Fruit fly (Drosophila melanogaster) whole organism, larva: ENCODE results near the gene Pi3K21B.

Experiments used
- noc ChIP-seq: fragments of 200-800 bp; sonication (Bioruptor generic); optimal IDR thresholded peaks from 3 replicates; lab custom pipeline; 2019; ENCODE audit warnings: missing biosample characterization, mild to moderate bottlenecking, missing genetic modification characterization, moderate library complexity

Pi3K21B gene

DNA sequence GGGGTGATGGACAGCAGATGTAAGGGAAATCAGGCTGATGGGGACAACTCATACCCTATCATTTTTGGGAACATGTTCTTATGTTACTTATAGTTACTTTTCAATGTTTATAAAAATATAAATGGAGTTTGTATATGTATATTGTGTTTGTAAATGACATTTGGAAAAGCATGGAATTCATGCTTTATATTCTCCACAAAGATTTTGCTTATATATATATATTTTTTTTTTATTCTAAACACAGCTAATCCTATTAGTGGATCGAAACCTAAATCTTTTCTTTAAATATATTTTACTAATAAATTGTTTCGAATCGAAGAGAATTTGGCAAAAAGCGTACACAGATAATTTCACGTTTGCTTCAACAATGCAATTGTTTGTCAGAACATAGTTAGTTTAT is 8.6 kb upstream of the Pi3K21B start, which contains the start of gene Amnionless:
Amnionless (minus strand) TSS at position 101 of the 400 bp plus-strand sequence.
- TF ChIP-seq noc = no peak

DNA sequence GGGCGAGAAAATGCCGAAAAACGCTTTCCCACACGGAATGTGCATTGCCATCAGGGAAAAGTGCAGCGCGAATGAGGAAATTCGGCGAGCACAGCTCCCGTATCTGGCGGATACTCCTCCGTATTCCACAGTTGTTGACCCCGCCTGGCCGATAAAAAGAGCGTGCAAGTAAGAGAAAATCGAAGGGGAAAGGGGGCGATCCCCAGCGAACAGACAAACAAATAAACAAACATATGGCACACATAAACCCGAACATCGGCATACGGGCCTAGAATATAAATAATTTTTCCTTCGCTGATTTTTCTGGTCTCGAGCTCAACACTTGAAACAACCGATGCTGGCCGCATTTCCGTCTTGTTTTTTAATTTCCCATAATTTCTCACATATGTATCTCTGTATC is 7.3 kb upstream of the Pi3K21B start:
- no peak for TF ChIP-seq noc

DNA sequence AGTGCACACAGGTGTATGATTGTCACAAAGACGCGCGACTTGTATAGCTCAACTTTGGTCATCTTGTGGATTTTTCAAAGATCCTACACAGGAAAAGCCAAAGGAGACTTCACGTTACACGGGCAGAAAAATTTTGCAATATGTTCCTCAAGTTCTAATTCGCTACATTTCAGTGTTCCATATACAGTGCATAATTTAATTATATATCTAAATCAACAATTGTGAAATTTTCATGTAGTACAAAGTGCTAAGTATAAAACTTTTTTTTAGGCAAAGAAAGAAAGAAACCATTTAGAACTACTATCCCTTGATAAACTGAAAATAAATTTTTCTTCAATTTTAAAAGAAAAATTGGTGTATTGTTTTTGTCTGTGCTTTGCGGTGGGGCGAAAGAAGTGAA is 6.7 kb upstream of the Pi3K21B start:
- TF ChIP-seq noc = no peak

DNA sequence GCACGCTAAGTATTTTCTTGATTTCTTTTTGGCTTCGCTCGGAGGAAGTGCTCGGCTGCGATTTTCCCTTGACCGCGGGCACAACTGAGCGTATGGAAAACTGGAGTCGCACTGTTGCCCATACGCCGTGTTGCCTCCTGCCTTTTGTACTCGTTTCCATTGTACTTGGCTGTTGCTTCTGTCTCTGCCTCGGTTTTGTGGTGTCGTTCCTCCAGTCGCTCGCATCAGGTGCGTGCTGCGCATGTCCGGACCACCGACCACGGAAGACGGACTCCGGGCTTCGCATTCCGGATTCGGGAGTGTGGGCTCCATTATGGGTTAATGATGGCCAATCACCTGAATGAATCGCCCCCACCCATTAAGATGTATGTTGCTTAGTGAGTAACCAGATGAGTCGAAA is 6.0 kb upstream of the Pi3K21B start, which contains the start of gene CG3625:
CG3625 (minus strand) TSS at position 139 of the 400 bp plus-strand sequence.
- TF ChIP-seq noc = no peak

DNA sequence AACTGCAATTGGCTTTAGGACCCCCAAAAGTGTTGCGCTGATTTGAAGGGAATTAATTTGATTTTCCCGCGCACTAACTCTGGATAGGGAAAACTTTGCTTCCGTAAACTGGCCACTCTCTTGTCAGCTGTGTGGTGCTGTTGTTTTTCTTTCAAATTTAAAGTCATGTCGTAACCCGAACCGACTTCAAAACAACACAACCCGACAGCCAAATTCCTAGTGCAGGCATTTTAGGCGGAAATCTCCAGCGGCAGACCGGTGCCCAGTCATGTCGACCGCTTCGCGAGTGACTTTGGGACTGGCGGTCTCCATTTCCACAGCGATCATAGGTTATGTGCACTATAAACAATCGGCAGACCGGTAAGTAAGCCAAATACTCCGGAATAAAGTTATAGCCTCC is 5.4 kb upstream of the Pi3K21B start, which contains the start of gene CG11562:
CG11562 (plus strand) TSS at position 119 of the 400 bp plus-strand sequence.
- TF ChIP-seq noc = no peak

DNA sequence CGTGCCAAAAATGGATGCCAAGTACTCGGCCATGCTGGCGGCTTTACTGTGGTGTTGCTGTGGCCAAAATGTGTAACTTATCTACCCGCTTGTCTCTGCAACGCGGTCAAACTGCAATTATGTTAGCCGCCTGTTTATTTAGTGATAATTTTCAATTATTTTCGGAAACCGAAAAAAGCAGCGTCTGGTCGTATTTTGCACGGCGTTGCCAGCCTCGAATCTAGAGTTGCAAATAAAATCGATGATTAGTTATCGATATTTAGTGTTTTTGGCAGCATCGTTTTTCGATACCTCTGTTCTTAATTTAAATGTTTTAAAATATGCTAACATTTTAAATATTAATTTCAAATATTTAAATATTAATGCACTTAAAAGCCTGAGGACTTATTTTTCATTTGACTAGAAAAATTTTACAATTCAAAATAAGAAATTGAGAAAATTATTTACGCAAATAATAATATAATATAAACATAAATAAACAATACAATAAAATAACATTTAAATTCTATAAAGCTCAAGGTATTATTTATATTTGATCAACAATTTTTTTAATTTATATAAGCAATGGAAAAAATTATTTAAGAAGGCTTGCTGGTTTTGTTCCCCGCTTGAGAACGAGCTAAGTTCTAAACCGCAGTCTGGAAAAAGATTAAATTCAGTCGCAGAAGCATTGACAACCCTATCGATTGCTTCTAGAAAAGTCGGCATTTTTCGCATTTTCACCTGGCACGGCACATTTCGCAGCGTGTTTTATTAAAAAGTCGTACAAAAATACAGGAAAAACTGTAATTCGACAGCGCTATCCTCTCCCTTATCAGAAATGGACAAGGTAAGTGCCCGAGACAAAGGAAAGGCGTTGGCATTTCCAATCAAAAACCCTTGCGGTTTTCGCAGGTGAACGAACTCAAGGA is 3.0 kb upstream of the Pi3K21B start, which contains the start of the genes U2af38 and Stip1:
U2af38 (minus strand) TSS at position 230 of the 911 bp plus-strand sequence.
Stip1 (plus strand) TSS at position 671 of the 911 bp plus-strand sequence.
- no peak for TF ChIP-seq noc

DNA sequence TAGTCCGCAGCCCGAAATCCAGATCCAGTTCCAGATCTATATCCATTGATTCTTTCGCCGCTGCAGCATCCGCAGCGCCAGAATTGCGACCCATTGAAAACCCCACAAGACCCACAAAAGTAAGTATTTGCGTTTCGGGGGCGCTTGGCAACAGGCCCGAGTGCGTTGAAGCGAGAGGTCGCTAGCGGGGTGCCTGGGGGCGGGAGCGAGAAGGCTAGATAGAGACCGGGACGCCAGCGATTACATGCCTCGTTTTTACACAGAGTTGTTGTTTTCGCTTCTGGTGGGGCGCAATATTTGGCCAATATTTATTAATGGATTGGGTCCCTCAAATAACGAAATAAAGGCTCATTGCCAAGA is 585 bp downstream of the Pi3K21B start:
- no peak for TF ChIP-seq noc

DNA sequence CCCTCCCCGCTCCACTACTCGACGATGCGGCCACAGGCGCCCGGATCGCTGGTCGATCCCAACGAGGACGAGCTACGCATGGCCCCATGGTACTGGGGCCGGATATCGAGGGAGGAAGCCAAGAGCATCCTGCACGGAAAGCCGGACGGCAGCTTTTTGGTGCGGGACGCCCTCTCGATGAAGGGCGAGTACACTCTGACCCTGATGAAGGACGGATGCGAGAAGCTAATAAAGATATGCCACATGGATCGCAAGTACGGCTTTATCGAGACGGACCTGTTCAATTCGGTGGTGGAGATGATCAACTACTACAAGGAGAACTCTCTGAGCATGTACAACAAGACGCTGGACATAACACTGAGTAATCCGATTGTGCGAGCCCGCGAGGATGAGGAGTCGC is 1.4 kb downstream of the Pi3K21B start:
- no peak for TF ChIP-seq noc

DNA sequence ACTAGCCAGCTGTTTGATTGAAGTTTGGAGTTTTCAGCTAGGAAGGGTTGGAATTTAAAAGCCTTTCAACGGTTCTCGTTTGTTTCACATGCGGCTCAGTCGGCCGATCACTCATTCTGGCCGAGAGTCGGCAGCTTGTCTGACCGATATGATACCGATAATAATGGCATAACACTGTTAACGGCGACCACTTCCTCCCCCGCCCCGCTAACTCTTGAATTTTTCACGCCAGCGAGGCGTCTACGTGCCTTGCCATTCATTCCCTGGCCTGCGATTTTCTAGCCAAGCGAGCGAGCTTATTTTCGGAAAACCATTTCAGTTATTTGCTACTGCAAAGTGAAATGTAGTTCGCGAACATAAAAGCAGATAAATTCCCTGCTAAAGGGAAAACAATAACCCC is 2.3 kb downstream of the Pi3K21B start:
- TF ChIP-seq noc = no peak

DNA sequence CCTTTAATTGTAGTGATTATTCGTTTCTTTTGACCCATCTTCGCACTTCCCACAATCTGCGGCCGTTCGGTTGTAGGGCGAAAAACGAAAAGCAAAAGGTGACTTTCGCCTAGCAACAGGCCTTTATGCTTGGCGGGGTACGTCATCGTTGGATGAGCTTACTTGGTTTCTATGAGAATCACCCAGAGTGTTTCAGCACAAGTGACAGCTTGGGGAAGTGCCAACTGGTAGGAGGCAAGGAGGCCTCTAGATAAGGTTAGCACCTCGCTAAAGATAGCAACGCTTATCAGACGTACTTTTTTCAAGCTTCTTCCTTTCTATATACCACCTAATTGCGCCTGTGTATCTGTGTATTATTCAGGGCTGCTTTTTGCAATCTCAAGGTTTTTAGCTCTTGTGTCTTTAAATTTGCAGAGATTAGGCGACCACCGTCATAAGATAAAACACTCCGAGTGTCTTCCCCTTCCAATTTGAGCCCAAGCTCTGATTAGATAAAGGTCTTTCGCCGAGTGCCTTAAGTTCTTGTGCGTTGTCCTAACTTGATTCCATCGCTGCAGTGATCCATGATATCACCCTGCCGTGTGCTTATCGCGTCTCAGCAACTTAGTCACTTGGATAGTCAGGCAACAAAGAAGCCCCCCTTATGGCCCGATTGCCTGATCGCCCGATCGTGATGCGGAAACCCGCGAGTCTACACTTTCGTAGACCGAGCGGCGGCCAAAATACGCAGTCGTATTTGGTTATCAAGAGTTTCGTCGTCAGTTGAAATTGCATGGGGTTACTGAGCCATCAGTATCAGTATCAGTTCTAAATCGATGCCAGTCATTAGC is 3.4 kb downstream of the Pi3K21B start:
- TF ChIP-seq noc = peak; percentile 66

DNA sequence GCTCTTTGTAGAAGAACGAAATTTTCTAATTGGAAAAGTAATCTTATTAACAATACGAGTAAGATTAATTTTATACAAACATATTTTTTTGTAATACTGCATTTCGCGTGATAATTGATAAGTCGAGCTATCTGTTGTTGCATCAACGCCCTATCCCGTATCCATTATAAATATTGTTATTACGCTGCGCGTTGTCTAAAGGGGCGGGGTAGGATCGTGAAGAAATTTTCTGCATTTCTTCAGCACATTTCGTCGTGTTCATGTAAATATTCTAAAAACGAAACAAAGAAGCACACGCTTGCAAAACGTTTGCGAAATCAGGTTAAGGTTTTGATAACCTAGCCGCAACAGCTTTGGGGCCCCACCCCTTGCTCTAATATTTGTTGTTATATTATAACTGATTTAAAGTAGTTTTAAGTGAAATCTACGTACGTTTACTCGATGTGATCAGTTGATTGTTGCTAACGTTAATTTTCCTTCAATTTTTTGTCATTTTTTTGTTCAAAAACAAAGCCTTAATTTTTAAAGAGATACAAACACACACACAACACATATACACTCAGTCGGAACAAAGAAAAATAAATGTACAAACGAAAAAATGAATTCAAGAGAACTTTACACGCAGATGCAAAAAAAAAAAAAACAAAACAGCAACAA is 5.8 kb downstream of the Pi3K21B start:
- no peak for TF ChIP-seq noc

DNA sequence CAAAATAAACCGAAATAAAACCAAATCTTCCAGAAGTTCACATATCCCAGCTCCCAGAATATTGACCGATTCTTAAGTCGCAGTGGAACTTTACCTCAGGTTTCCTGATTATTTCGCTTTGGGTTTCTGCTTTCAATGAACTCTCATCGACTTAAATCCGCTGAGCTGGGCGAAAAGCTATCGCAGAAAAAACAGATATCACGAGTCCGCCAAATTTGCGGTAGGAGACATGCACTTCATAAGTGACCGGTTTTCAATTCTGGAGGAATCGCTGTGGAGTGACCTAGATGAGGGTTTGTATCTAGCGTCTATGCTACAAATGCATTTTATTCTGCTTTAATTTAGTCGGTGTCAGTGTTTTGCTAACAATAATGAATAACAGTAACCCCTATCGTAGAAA is 7.5 kb downstream of the Pi3K21B start:
- no peak for TF ChIP-seq noc

DNA sequence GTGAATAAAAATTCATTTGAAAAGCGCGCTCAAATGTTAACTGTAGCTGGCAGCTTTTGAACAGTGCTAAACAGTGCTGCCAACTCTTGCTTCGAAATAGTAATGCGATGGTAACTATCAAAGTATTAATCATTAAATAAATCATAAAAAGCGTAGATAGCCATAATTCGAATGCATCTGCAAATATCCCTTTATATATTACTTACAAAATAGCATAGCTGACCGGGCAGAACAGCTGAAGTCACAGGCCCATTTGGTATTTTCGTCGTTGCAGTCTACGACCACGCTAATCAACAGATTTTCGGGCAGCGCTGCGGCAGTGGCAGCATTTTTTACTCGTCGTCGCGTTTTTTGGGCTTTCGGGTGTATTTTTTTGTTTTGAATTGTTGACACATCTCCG is 8.0 kb downstream of the Pi3K21B start, which contains the start of gene Plc21C:
Plc21C (plus strand) TSS at position 290 of the 400 bp plus-strand sequence.
- peak; percentile 24 for TF ChIP-seq noc

DNA sequence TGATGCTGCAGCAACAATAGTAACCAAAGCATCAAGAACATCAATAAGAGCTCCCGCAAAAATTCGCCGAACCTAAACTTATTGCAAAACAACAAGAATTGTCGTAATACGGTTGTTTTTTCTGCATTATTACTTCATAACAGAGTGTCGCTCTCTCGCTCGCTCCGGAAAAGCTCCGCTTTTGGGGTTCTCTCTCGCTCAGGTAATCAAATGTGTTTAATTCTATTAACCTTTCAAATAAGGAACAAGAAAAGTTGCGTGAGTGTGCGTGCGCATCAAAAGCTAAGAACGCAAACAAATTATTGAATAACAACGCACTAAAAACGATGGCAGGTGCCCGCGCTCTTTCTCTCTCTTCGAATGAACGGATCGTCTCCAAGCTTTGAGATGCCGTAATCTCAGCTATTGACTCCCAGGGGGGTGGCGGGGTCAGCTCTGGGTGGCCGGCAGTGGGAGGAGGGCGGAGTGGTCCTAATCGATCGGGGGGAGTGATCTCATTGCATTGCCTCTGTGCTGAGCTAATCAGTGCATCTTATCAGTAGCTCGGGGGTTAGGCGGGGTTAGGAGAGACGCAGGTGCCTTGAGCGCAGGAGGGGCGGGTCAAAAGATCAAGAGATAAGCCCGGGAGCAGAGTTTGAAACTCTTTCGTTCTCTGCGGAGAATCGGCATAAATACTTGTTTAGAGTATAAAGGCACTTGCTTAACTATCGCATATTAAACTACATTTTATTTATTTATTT is 8.7 kb downstream of the Pi3K21B start:
- TF ChIP-seq noc = no peak

DNA sequence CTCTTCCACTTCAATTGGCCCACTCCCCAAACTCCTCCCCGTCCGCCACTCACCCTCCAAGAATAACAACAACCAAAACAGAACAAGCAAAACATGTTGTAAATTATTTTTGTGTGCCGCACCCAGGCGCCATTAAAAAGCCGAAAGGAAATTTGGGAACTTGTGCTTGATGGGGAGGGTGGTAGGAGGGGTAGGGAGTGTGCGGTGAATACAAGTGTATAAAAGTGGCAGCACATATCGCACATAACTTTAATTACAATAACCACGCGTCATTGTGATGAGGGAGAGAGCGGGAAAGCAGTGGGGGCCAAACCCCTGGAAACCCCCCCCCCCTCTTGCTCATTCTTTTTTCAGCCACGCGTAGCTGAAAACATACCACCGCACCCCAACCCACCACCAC is 9.4 kb downstream of the Pi3K21B start:
- no peak for TF ChIP-seq noc

DNA sequence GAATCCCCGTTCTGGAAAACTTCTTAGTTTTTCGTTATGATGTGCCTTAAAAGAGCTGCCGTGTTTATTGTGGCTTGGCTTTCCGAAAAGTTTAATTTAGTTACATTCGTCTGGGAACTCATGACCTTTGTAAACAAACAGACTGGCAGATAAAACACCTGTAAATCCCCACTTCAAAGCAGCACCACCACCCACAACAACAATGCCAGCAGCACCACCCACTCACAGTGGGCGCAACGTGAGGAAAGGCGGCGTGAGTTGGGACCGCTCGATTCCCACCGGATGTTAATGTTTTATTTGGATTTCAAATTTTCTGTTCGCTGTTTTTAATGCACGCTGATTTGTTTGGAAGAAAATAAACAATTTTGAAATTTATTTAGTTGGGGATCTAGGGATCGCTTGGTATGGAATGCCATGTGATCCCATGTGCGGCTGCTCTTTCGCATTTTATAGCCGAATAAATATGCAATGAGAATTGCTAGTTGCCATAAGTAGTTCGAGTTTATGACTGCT is 10.6 kb downstream of the Pi3K21B start:
- TF ChIP-seq noc = no peak
